Fruit fly (Drosophila melanogaster) whole organism: ENCODE results near the gene CG13837.

ENCODE experiments used
- CG8478 ChIP-seq: fragments of >200 bp; optimal IDR thresholded peaks from 2 replicates; lab custom pipeline; 2018; ENCODE audit warnings: inconsistent platforms
- Dll ChIP-seq: fragments of >200 bp; optimal IDR thresholded peaks from 2 replicates; lab custom pipeline; 2017
- EcR ChIP-seq, 2 experiments: fragments of >200 bp; optimal IDR thresholded peaks; 2 replicates each; lab custom pipeline; 2017; ENCODE audit warnings: missing biosample characterization in 2 of 2, missing genetic modification characterization in 2 of 2, missing genetic modification reagents in 2 of 2
- pan ChIP-seq: fragments of >200 bp; optimal IDR thresholded peaks from 2 replicates; lab custom pipeline; 2017
- psq ChIP-seq: fragments of >200 bp; optimal IDR thresholded peaks from 2 replicates; lab custom pipeline; 2017
- usp ChIP-seq: fragments of >200 bp; optimal IDR thresholded peaks from 2 replicates; lab custom pipeline; 2017; ENCODE audit warnings: missing biosample characterization, missing genetic modification characterization, mixed read lengths

DNA sequence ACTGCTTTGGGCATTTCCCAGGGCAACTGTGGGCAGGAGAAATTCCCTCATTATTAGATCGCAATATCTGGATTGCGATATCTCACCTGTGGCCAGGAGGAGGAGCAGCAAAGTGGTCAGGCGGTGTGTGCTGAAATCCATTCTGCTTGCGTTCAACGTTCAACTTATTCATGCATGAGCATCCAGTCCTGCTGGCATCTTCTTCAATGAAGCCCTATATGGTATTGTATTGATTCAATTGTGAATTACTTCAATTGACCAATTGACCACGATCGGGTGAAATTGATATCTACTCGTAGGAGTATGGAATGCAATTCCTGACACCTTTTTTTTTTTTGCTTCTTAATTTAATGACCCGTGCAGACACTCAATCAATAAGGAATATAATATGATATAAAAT lies 12.3 kb downstream of the CG13837 start:
- TF ChIP-seq pan (lab: Kevin White, UChicago) (no peak), usp (GFP tag; lab: Kevin White, UChicago) (no peak), CG8478 (no peak), psq (lab: Kevin White, UChicago) (no peak), EcR (GFP tag; optimal IDR thresholded peaks at IDR 0.05; lab: Kevin White, UChicago) (no peak), Dll (lab: Kevin White, UChicago) (no peak)
